Fruit fly (Drosophila melanogaster): ENCODE measurements around the gene Desat1.
A peak's percentile ranks its signal among the peaks of the same experiment; 100 is the strongest.

The Desat1 gene

dm6 chr3R:12442601-12443533 is 3.5 kb downstream of the Desat1 start (continued):
- TF ChIP-seq CG6854 (GFP tag; optimal IDR thresholded peaks at IDR 0.05) (peak; percentile 42), salr (GFP tag; optimal IDR thresholded peaks at IDR 0.05) (peak in 1 of 2 experiments; percentile 57), Ets21C (GFP tag; optimal IDR thresholded peaks at IDR 0.05) (peak; percentile 5), Met (GFP tag; optimal IDR thresholded peaks at IDR 0.05) (peak; percentile 63), ss (GFP tag; optimal IDR thresholded peaks at IDR 0.05) (peak; percentile 11 to 41), CG31627 (GFP tag; optimal IDR thresholded peaks at IDR 0.05) (peak; percentile 27), Hr39 (GFP tag; optimal IDR thresholded peaks at IDR 0.05) (peak; percentile 46), topi (GFP tag; optimal IDR thresholded peaks at IDR 0.05) (peak; percentile 50), pdm3 (GFP tag; optimal IDR thresholded peaks at IDR 0.05) (peak; percentile 70), Sox14 (GFP tag; optimal IDR thresholded peaks at IDR 0.05) (peak; percentile 39), Hr4 (GFP tag; optimal IDR thresholded peaks at IDR 0.05) (peak; percentile 67), CG16779 (tag; optimal IDR thresholded peaks at IDR 0.05) (no peak), CG10669 (GFP tag; optimal IDR thresholded peaks at IDR 0.05) (peak; percentile 40), acj6 (GFP tag; optimal IDR thresholded peaks at IDR 0.05) (peak; percentile 35), CG15336 (GFP tag; IDR thresholded peaks at IDR 0.05) (peak; percentile 68), OdsH (GFP tag; optimal IDR thresholded peaks at IDR 0.05) (peak; percentile 54), Eip93F (GFP tag; optimal IDR thresholded peaks at IDR 0.05) (no peak), fd85E (GFP tag; optimal IDR thresholded peaks at IDR 0.05) (no peak), CG6808 (GFP tag; optimal IDR thresholded peaks at IDR 0.05) (peak; percentile 41), CG8319 (GFP tag; optimal IDR thresholded peaks at IDR 0.05) (no peak)

- no peak for TF ChIP-seq Hr39 (GFP tag; optimal IDR thresholded peaks at IDR 0.05)
- TF ChIP-seq spab (GFP tag; optimal IDR thresholded peaks at IDR 0.05), result no peak
- no peak for TF ChIP-seq Sox15 (GFP tag; optimal IDR thresholded peaks at IDR 0.05)
- TF ChIP-seq CG31627 (GFP tag; optimal IDR thresholded peaks at IDR 0.05), result no peak
- no peak for TF ChIP-seq OdsH (GFP tag; optimal IDR thresholded peaks at IDR 0.05)
- TF ChIP-seq fd59A (GFP tag; optimal IDR thresholded peaks at IDR 0.05), result no peak
Measured at dm6 chr3R:12443769-12444168, 4.4 kb downstream of the Desat1 start.

DNA sequence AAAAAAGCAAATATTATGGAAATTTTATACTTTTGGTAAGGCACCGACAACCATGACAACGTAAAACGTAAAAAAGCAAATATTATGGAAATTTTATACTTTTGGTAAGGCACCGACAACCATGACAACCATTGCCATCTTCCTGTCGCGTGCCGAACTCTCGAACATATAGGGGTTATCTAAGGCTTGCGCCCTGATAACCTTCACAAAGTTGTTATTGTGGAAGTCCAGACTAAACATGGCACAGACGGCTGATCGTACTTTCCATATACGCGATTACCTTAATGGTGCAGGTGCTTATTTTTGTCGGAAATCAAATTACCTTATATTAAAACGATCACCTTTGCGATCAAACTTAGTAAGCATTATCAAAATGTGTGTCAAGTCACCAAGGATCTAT is 6.1 kb downstream of the Desat1 start:
- TF ChIP-seq Blimp-1 (GFP tag; optimal IDR thresholded peaks at IDR 0.05) (no peak), CG16779 (tag; optimal IDR thresholded peaks at IDR 0.05) (no peak), Met (GFP tag; optimal IDR thresholded peaks at IDR 0.05) (no peak), Lpt (GFP tag; optimal IDR thresholded peaks at IDR 0.05) (no peak), Sox14 (GFP tag; optimal IDR thresholded peaks at IDR 0.05) (no peak), Eip93F (GFP tag; optimal IDR thresholded peaks at IDR 0.05) (no peak), Smox (GFP tag; optimal IDR thresholded peaks at IDR 0.05) (no peak), svp (GFP tag) (peak; percentile 95)

DNA sequence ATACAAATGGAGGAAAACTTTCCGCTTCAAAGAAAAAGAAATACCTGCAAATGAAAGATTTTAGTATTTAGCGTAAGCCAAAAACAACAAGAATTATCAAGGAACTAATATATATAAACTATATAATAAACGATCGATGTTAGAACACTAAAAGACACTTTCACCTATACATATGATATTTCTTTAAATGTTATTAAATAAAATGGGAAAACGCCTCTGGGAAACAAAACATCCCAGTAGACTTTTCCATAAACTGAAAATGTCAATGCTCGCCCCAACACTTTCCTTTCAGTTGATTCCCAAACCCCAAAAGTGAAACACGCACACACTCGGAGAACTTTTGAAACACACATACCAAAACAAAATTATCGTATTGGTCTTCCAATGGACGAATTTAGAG is 8.0 kb downstream of the Desat1 start, which contains the start of gene vrs:
Gene vrs (plus strand): TSS at position 301 of the 400 bp plus-strand sequence.
- TF ChIP-seq Eip75B (GFP tag; optimal IDR thresholded peaks at IDR 0.05) (no peak), eg (GFP tag; IDR thresholded peaks at IDR 0.05) (no peak)

- no peak for TF ChIP-seq dac (GFP tag; optimal IDR thresholded peaks at IDR 0.05)
- no peak for TF ChIP-seq Blimp-1 (GFP tag; optimal IDR thresholded peaks at IDR 0.05)
- TF ChIP-seq CG32006 (GFP tag; optimal IDR thresholded peaks at IDR 0.05), result no peak
- no peak for TF ChIP-seq esn (GFP tag; optimal IDR thresholded peaks at IDR 0.05)
- TF ChIP-seq Gug (GFP tag; IDR thresholded peaks at IDR 0.05), result no peak
- TF ChIP-seq CG6792 (GFP tag; optimal IDR thresholded peaks at IDR 0.05), result no peak
- TF ChIP-seq CG11762 (GFP tag; optimal IDR thresholded peaks at IDR 0.05; ENCODE audit: insufficient read depth), result no peak
- no peak for TF ChIP-seq Eip93F (GFP tag; optimal IDR thresholded peaks at IDR 0.05)
- no peak for TF ChIP-seq CG10669 (GFP tag; optimal IDR thresholded peaks at IDR 0.05)
- TF ChIP-seq fd59A (GFP tag; optimal IDR thresholded peaks at IDR 0.05), result no peak
- no peak for TF ChIP-seq CG11294 (GFP tag; IDR thresholded peaks at IDR 0.05)
Measured at dm6 chr3R:12448344-12448743, 8.9 kb downstream of the Desat1 start.

Data from whole organism, prepupa.